Worm (Caenorhabditis elegans): ENCODE data around the gene Y50D4C.12.

Gene Y50D4C.12

ce11 chrV:1015194-1015593 is 32.8 kb downstream of the Y50D4C.12 start:
- no peak for TF ChIP-seq zip-8 (tag; optimal IDR thresholded peaks at IDR 0.05)
- TF ChIP-seq elt-1 (tag; optimal IDR thresholded peaks at IDR 0.05; ENCODE audit: borderline replicate concordance, insufficient read depth), result no peak
- TF ChIP-seq ceh-39 (tag; optimal IDR thresholded peaks at IDR 0.05), result no peak
- no peak for TF ChIP-seq ceh-43 (GFP tag; optimal IDR thresholded peaks at IDR 0.05)
- no peak for TF ChIP-seq nhr-76 (tag; optimal IDR thresholded peaks at IDR 0.05)
- no peak for TF ChIP-seq mls-2 (tag; optimal IDR thresholded peaks at IDR 0.05)
- no peak for TF ChIP-seq drap-1 (GFP tag; optimal IDR thresholded peaks at IDR 0.05)
- no peak for TF ChIP-seq ham-2 (GFP tag; optimal IDR thresholded peaks at IDR 0.05)
- TF ChIP-seq mep-1 (tag; optimal IDR thresholded peaks at IDR 0.05), result no peak
- no peak for TF ChIP-seq lin-32 (GFP tag; optimal IDR thresholded peaks at IDR 0.05)
- TF ChIP-seq blmp-1 (tag; optimal IDR thresholded peaks at IDR 0.05), result no peak
- no peak for TF ChIP-seq ceh-83 (GFP tag; optimal IDR thresholded peaks at IDR 0.05)
- TF ChIP-seq ces-1 (GFP tag; optimal IDR thresholded peaks at IDR 0.05), result no peak
- no peak for TF ChIP-seq ztf-11 (tag; optimal IDR thresholded peaks at IDR 0.05)
- no peak for TF ChIP-seq M03D4.4 (tag; optimal IDR thresholded peaks at IDR 0.05)

DNA sequence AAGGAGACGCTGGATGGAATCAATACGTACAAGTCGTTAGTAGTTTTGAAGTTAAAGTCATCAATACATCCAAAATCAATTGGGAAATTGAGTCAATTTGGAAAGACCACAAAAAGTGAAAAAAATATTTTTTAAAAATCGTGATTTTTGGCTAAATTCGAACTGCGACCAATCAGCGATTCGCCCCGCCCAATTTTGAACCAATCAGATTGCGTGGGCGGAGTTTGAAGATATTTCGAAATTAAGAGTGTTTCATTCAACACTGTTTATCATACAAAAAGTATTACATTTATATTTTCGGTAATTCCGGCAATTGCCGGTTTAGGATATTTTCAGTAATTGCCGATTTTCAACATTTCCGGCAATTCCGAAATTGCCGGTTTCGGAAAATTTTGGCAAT is 34.8 kb downstream of the Y50D4C.12 start:
- no peak for TF ChIP-seq lin-32 (GFP tag; optimal IDR thresholded peaks at IDR 0.05)
- no peak for TF ChIP-seq ceh-83 (GFP tag; optimal IDR thresholded peaks at IDR 0.05)

ce11 chrV:1021456-1021855 is 39.1 kb downstream of the Y50D4C.12 start:
- peak; percentile 86 for TF ChIP-seq ham-2 (GFP tag; optimal IDR thresholded peaks at IDR 0.05)
- no peak for TF ChIP-seq M03D4.4 (tag; optimal IDR thresholded peaks at IDR 0.05)
- no peak for TF ChIP-seq sptf-1 (tag; optimal IDR thresholded peaks at IDR 0.05)

ce11 chrV:1023367-1023766 is 41.0 kb downstream of the Y50D4C.12 start, which contains the start of gene pei-2:
Gene pei-2 (minus strand): TSS chrV:1023467.
- TF ChIP-seq nhr-237 (tag; optimal IDR thresholded peaks at IDR 0.05), result no peak
- no peak for TF ChIP-seq unc-39 (tag; optimal IDR thresholded peaks at IDR 0.05)
- no peak for TF ChIP-seq mls-2 (tag; optimal IDR thresholded peaks at IDR 0.05)
- no peak for TF ChIP-seq nhr-12 (tag; optimal IDR thresholded peaks at IDR 0.05)
- TF ChIP-seq mab-5 (tag; optimal IDR thresholded peaks at IDR 0.05), result no peak
- no peak for TF ChIP-seq ztf-11 (tag; optimal IDR thresholded peaks at IDR 0.05)
- TF ChIP-seq elt-1 (tag; optimal IDR thresholded peaks at IDR 0.05; ENCODE audit: borderline replicate concordance, insufficient read depth), result no peak
- TF ChIP-seq unc-62 (GFP tag; optimal IDR thresholded peaks at IDR 0.05), result no peak
- no peak for TF ChIP-seq nhr-2 (tag; optimal IDR thresholded peaks at IDR 0.05)
- no peak for TF ChIP-seq mep-1 (tag; optimal IDR thresholded peaks at IDR 0.05)
- TF ChIP-seq nhr-76 (tag; optimal IDR thresholded peaks at IDR 0.05), result no peak
- no peak for TF ChIP-seq pha-4 (tag; optimal IDR thresholded peaks at IDR 0.05)
- TF ChIP-seq sem-2 (GFP tag; optimal IDR thresholded peaks at IDR 0.05), result no peak
- no peak for TF ChIP-seq hlh-1 (tag; optimal IDR thresholded peaks at IDR 0.05)
- no peak for TF ChIP-seq ceh-43 (GFP tag; optimal IDR thresholded peaks at IDR 0.05)
- TF ChIP-seq elt-3 (tag; optimal IDR thresholded peaks at IDR 0.05), result no peak
- no peak for TF ChIP-seq ceh-39 (tag; optimal IDR thresholded peaks at IDR 0.05)
- TF ChIP-seq zip-8 (tag; optimal IDR thresholded peaks at IDR 0.05), result no peak
- no peak for TF ChIP-seq lin-32 (GFP tag; optimal IDR thresholded peaks at IDR 0.05)

DNA sequence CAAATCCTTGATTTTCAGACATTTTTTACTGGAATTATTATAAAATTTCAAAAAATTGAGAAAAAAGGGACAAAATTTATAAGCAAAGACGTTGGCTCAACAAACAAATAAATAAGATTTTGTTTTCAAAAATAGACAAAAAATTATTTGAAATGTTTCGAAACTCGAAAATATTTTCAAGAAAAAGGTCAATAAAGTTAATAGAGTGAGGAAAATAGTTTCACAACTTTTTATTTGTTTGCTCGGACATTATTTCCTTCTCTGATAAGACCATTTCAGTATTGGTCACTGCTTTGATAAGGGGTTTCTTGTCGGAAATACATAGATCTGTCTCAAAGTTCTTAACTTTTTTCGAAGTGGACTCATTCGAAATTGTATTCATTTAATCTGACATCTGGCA is 44.7 kb downstream of the Y50D4C.12 start, which contains the start of gene R09A1.3:
Gene R09A1.3, minus strand, starts transcription at position 31 of the 400 bp plus-strand sequence.
- no peak for TF ChIP-seq unc-62 (GFP tag; optimal IDR thresholded peaks at IDR 0.05)
- TF ChIP-seq unc-120 (tag; optimal IDR thresholded peaks at IDR 0.05; ENCODE audit: poor library complexity, severe bottlenecking), result no peak
- no peak for TF ChIP-seq ztf-11 (tag; optimal IDR thresholded peaks at IDR 0.05)
- TF ChIP-seq ces-1 (GFP tag; optimal IDR thresholded peaks at IDR 0.05), result no peak
- TF ChIP-seq hlh-1 (tag; optimal IDR thresholded peaks at IDR 0.05), result no peak
- TF ChIP-seq ceh-39 (tag; optimal IDR thresholded peaks at IDR 0.05), result no peak
- TF ChIP-seq snpc-4 (tag; optimal IDR thresholded peaks at IDR 0.05), result no peak
- no peak for TF ChIP-seq tbx-8 (GFP tag; optimal IDR thresholded peaks at IDR 0.05)
- TF ChIP-seq ham-2 (GFP tag; optimal IDR thresholded peaks at IDR 0.05), result no peak
- TF ChIP-seq pha-4 (tag; optimal IDR thresholded peaks at IDR 0.05), result no peak
- TF ChIP-seq nhr-76 (tag; optimal IDR thresholded peaks at IDR 0.05), result no peak
- TF ChIP-seq M03D4.4 (tag; optimal IDR thresholded peaks at IDR 0.05), result no peak
- no peak for TF ChIP-seq cnd-1 (tag; optimal IDR thresholded peaks at IDR 0.05)
- TF ChIP-seq bed-3 (GFP tag; optimal IDR thresholded peaks at IDR 0.05), result no peak
- TF ChIP-seq mep-1 (tag; optimal IDR thresholded peaks at IDR 0.05), result no peak

All from whole organism, mixed stage, embryonic.